Worm (Caenorhabditis elegans) whole organism, young adult: ENCODE measurements around the gene T10H9.1.

Experiments used
- C17E4.6 ChIP-seq: fragments of 200-800 bp; sonication (Bioruptor generic); IDR thresholded peaks from 2 replicates; pipeline ENCODE4 v1.3.6; 2022; ENCODE audit warnings: missing genetic modification reagents, missing genetic modification characterization, missing compliant biosample characterization
- D2030.7 ChIP-seq: fragments of 200-800 bp; sonication (Bioruptor generic); IDR thresholded peaks from 2 replicates; pipeline ENCODE4 v1.3.6; 2022; ENCODE audit warnings: missing genetic modification reagents, missing genetic modification characterization, missing compliant biosample characterization
- F22D6.2 ChIP-seq: sonication (generic microtip); optimal IDR thresholded peaks from 2 replicates; lab custom pipeline; 2016; ENCODE audit warnings: mild to moderate bottlenecking, missing genetic modification characterization, missing compliant biosample characterization
- F23B12.7 ChIP-seq: sonication (generic microtip); optimal IDR thresholded peaks from 2 replicates; lab custom pipeline; 2017; ENCODE audit warnings: missing genetic modification characterization, mild to moderate bottlenecking, missing compliant biosample characterization, antibody characterized with exemption, moderate library complexity; ENCODE audit not compliant: insufficient read depth
- F39B2.1 ChIP-seq: fragments of 200-800 bp; sonication (Bioruptor generic); IDR thresholded peaks from 2 replicates; pipeline ENCODE4 v1.3.6; 2022; ENCODE audit warnings: missing genetic modification reagents, missing genetic modification characterization, missing compliant biosample characterization
- F49E8.2 ChIP-seq: sonication (generic microtip); optimal IDR thresholded peaks from 3 replicates; lab custom pipeline; 2017; ENCODE audit warnings: missing genetic modification characterization, mild to moderate bottlenecking, missing compliant biosample characterization, antibody characterized with exemption, moderate library complexity; ENCODE audit not compliant: insufficient read depth
- F55B11.4 ChIP-seq: sonication (generic microtip); optimal IDR thresholded peaks from 2 replicates; lab custom pipeline; 2016; ENCODE audit warnings: missing compliant biosample characterization, missing genetic modification characterization, borderline replicate concordance; ENCODE audit not compliant: insufficient read depth
- Y53F4B.3 ChIP-seq: fragments of 200-800 bp; sonication (Bioruptor generic); IDR thresholded peaks from 2 replicates; pipeline ENCODE4 v1.3.6; 2022; ENCODE audit warnings: missing genetic modification reagents, missing genetic modification characterization, missing compliant biosample characterization
- Y53G8AR.9 ChIP-seq: fragments of 200-800 bp; sonication (Bioruptor generic); conservative IDR thresholded peaks from 2 replicates; pipeline ENCODE4 v1.3.6; 2022; ENCODE audit warnings: missing genetic modification reagents, missing genetic modification characterization, missing compliant biosample characterization
- Y67H2A.10 ChIP-seq: fragments of 200-800 bp; sonication (Bioruptor generic); conservative IDR thresholded peaks from 2 replicates; pipeline ENCODE4 v1.3.6; 2022; ENCODE audit warnings: missing genetic modification reagents, missing genetic modification characterization, missing compliant biosample characterization
- ZK185.1 ChIP-seq: sonication (generic microtip); optimal IDR thresholded peaks from 2 replicates; lab custom pipeline; 2016; ENCODE audit warnings: mild to moderate bottlenecking, missing genetic modification characterization, missing compliant biosample characterization; ENCODE audit not compliant: poor library complexity, severe bottlenecking
- akir-1 ChIP-seq: fragments of 200-800 bp; sonication (Bioruptor generic); optimal IDR thresholded peaks from 2 replicates; lab custom pipeline; 2018; ENCODE audit warnings: mild to moderate bottlenecking, missing genetic modification characterization, moderate library complexity, missing compliant biosample characterization
- aptf-3 ChIP-seq: fragments of 200-800 bp; sonication (Bioruptor generic); IDR thresholded peaks from 2 replicates; pipeline ENCODE4 v1.3.6; 2022; ENCODE audit warnings: missing genetic modification characterization, missing compliant biosample characterization
- atf-7 ChIP-seq: sonication (generic microtip); optimal IDR thresholded peaks from 2 replicates; lab custom pipeline; 2017; ENCODE audit warnings: mild to moderate bottlenecking, missing genetic modification characterization, missing compliant biosample characterization
- athp-1 ChIP-seq: sonication (generic microtip); optimal IDR thresholded peaks from 2 replicates; lab custom pipeline; 2017; ENCODE audit warnings: mild to moderate bottlenecking, missing genetic modification characterization, missing compliant biosample characterization
- attf-5 ChIP-seq: fragments of 200-800 bp; sonication (Bioruptor generic); optimal IDR thresholded peaks from 2 replicates; lab custom pipeline; 2018; ENCODE audit warnings: mild to moderate bottlenecking, missing genetic modification characterization, missing compliant biosample characterization
- cebp-1 ChIP-seq, 2 experiments: fragments of 200-800 bp in 1 of 2; sonication (Bioruptor generic) in 1 of 2; sonication (generic microtip) in 1 of 2; IDR thresholded peaks in 1 of 2; optimal IDR thresholded peaks in 1 of 2; 2 replicates each; pipeline versions ENCODE4 v1.3.6 to Lab custom; 2017 to 2022; ENCODE audit warnings: missing compliant biosample characterization in 2 of 2, missing genetic modification characterization in 2 of 2, mild to moderate bottlenecking in 1 of 2, missing genetic modification reagents in 1 of 2, moderate library complexity in 1 of 2
- cebp-2 ChIP-seq: fragments of 200-800 bp; sonication (Bioruptor generic); IDR thresholded peaks from 2 replicates; pipeline ENCODE4 v1.3.6; 2022; ENCODE audit warnings: missing genetic modification characterization, missing compliant biosample characterization
- ceh-100 ChIP-seq: fragments of 200-800 bp; sonication (Bioruptor generic); IDR thresholded peaks from 2 replicates; pipeline ENCODE4 v1.3.6; 2022; ENCODE audit warnings: missing genetic modification reagents, missing genetic modification characterization, missing compliant biosample characterization
- ceh-91 ChIP-seq: fragments of 200-800 bp; sonication (Bioruptor generic); IDR thresholded peaks from 2 replicates; pipeline ENCODE4 v1.3.6; 2022; ENCODE audit warnings: missing genetic modification reagents, missing genetic modification characterization, missing compliant biosample characterization
- chd-7 ChIP-seq: sonication (generic microtip); optimal IDR thresholded peaks from 2 replicates; lab custom pipeline; 2016; ENCODE audit warnings: mild to moderate bottlenecking, missing genetic modification characterization, moderate library complexity, missing compliant biosample characterization
- dpl-1 ChIP-seq: fragments of 150-350 bp; optimal IDR thresholded peaks from 2 replicates; lab custom pipeline; 2014; ENCODE audit warnings: missing biosample characterization, missing genetic modification reagents, missing genetic modification characterization
- ekl-4 ChIP-seq: fragments of 200-800 bp; sonication (Bioruptor generic); IDR thresholded peaks from 2 replicates; pipeline ENCODE4 v1.3.6; 2022; ENCODE audit warnings: missing genetic modification reagents, missing genetic modification characterization, missing compliant biosample characterization
- hlh-12 ChIP-seq: sonication (generic microtip); optimal IDR thresholded peaks from 2 replicates; lab custom pipeline; 2016; ENCODE audit warnings: missing genetic modification characterization, missing compliant biosample characterization
- let-526 ChIP-seq: fragments of 200-800 bp; sonication (Bioruptor generic); IDR thresholded peaks from 2 replicates; pipeline ENCODE4 v1.3.6; 2022; ENCODE audit warnings: missing genetic modification reagents, missing genetic modification characterization, missing compliant biosample characterization
- lin-35 ChIP-seq, 3 experiments: fragments of 150-350 bp in 2 of 3; sonication (generic microtip) in 1 of 3; optimal IDR thresholded peaks; 2 replicates each; lab custom pipeline; 2014 to 2018; ENCODE audit warnings: missing biosample characterization in 3 of 3, missing genetic modification characterization in 3 of 3, missing genetic modification reagents in 3 of 3
- lin-40 ChIP-seq: sonication (generic microtip); optimal IDR thresholded peaks from 2 replicates; lab custom pipeline; 2016; ENCODE audit warnings: missing genetic modification characterization, mild to moderate bottlenecking, missing compliant biosample characterization, missing genotype, missing genetic modification reagents
- lin-54 ChIP-seq: fragments of 200-800 bp; sonication (Bioruptor generic); optimal IDR thresholded peaks from 2 replicates; lab custom pipeline; 2018; ENCODE audit warnings: mild to moderate bottlenecking, missing genetic modification characterization, missing compliant biosample characterization
- lir-1 ChIP-seq: fragments of 200-800 bp; sonication (Bioruptor generic); conservative IDR thresholded peaks from 2 replicates; pipeline ENCODE4 v1.3.6; 2022; ENCODE audit warnings: missing genetic modification reagents, missing genetic modification characterization, missing compliant biosample characterization
- madf-6 ChIP-seq: fragments of 200-800 bp; sonication (Bioruptor generic); IDR thresholded peaks from 2 replicates; pipeline ENCODE4 v1.3.6; 2022; ENCODE audit warnings: missing genetic modification reagents, missing genetic modification characterization, missing compliant biosample characterization
- madf-8 ChIP-seq: fragments of 200-800 bp; sonication (Bioruptor generic); conservative IDR thresholded peaks from 2 replicates; pipeline ENCODE4 v1.3.6; 2022; ENCODE audit warnings: missing genetic modification reagents, missing genetic modification characterization, missing compliant biosample characterization
- mcd-1 ChIP-seq: fragments of 200-800 bp; sonication (Bioruptor generic); IDR thresholded peaks from 2 replicates; pipeline ENCODE4 v1.3.6; 2022; ENCODE audit warnings: missing genetic modification reagents, missing genetic modification characterization, missing compliant biosample characterization
- mel-28 ChIP-seq: sonication (generic microtip); optimal IDR thresholded peaks from 2 replicates; lab custom pipeline; 2016; ENCODE audit warnings: borderline replicate concordance, mild to moderate bottlenecking, missing genetic modification characterization, missing compliant biosample characterization
- nfya-1 ChIP-seq: sonication (generic microtip); optimal IDR thresholded peaks from 2 replicates; lab custom pipeline; 2017; ENCODE audit warnings: antibody characterized with exemption, missing compliant biosample characterization, missing genetic modification characterization, borderline replicate concordance; ENCODE audit not compliant: insufficient read depth
- nfyb-1 ChIP-seq: fragments of 200-800 bp; sonication (Bioruptor generic); IDR thresholded peaks from 2 replicates; pipeline ENCODE4 v1.3.6; 2022; ENCODE audit warnings: missing genetic modification reagents, missing genetic modification characterization, missing compliant biosample characterization
- nhr-179 ChIP-seq: sonication (generic microtip); optimal IDR thresholded peaks from 2 replicates; lab custom pipeline; 2016; ENCODE audit warnings: mild to moderate bottlenecking, missing genetic modification characterization, missing compliant biosample characterization
- nhr-80 ChIP-seq: sonication (generic microtip); optimal IDR thresholded peaks from 2 replicates; lab custom pipeline; 2016; ENCODE audit warnings: missing genetic modification characterization, missing compliant biosample characterization
- snpc-1.1 ChIP-seq: sonication (generic microtip); optimal IDR thresholded peaks from 2 replicates; lab custom pipeline; 2017; ENCODE audit warnings: missing genetic modification characterization, mild to moderate bottlenecking, missing compliant biosample characterization, antibody characterized with exemption, moderate library complexity, missing genotype, missing genetic modification reagents; ENCODE audit not compliant: insufficient read depth
- snpc-4 ChIP-seq, 5 experiments: fragments of 150-350 bp in 1 of 5; sonication (generic microtip) in 4 of 5; optimal IDR thresholded peaks; 2 replicates each; lab custom pipeline; 2014 to 2018; ENCODE audit warnings: missing genetic modification characterization in 5 of 5, missing biosample characterization in 3 of 5, antibody characterized with exemption in 2 of 5, mild to moderate bottlenecking in 2 of 5, missing compliant biosample characterization in 2 of 5, missing genotype in 2 of 5, moderate library complexity in 2 of 5, missing genetic modification reagents in 1 of 5
- unc-130 ChIP-seq: sonication (generic microtip); optimal IDR thresholded peaks from 2 replicates; lab custom pipeline; 2016; ENCODE audit warnings: missing genetic modification reagents, missing genetic modification characterization, missing compliant biosample characterization
- unc-62 ChIP-seq: fragments of 150-350 bp; optimal IDR thresholded peaks from 2 replicates; lab custom pipeline; 2014; ENCODE audit warnings: missing biosample characterization, missing genetic modification reagents, missing genetic modification characterization
- zfh-2 ChIP-seq: fragments of 200-800 bp; sonication (Bioruptor generic); conservative IDR thresholded peaks from 2 replicates; pipeline ENCODE4 v1.3.6; 2022; ENCODE audit warnings: missing genetic modification reagents, missing genetic modification characterization, missing compliant biosample characterization
- zim-3 ChIP-seq: sonication (generic microtip); optimal IDR thresholded peaks from 2 replicates; lab custom pipeline; 2017; ENCODE audit warnings: mild to moderate bottlenecking, missing genetic modification characterization, moderate library complexity, missing compliant biosample characterization
- ztf-26 ChIP-seq: sonication (generic microtip); optimal IDR thresholded peaks from 2 replicates; lab custom pipeline; 2017; ENCODE audit warnings: missing genetic modification characterization, missing compliant biosample characterization
- ztf-3 ChIP-seq: fragments of 200-800 bp; sonication (Bioruptor generic); optimal IDR thresholded peaks from 2 replicates; lab custom pipeline; 2018; ENCODE audit warnings: mild to moderate bottlenecking, missing genetic modification characterization, missing compliant biosample characterization

The T10H9.1 gene

ce11 chrV:6655174-6655573, 5.8 kb downstream of the T10H9.1 start, which contains the start of gene syx-18 (continued):
- no peak for TF ChIP-seq zfh-2 (GFP tag; lab: Robert Waterston, UW)
- no peak for TF ChIP-seq snpc-1.1 (tag; lab: Kevin White, UChicago)
- no peak for TF ChIP-seq mel-28
- TF ChIP-seq mcd-1 (GFP tag; lab: Robert Waterston, UW): no peak
- TF ChIP-seq let-526 (GFP tag; lab: Robert Waterston, UW): no peak
- TF ChIP-seq lin-35 (GFP tag; optimal IDR thresholded peaks at IDR 0.05; lab: Kevin White, UChicago): peak in 2 of 3 experiments; percentile 33 to 43
- TF ChIP-seq madf-8 (GFP tag; lab: Robert Waterston, UW): no peak
- TF ChIP-seq ceh-100 (GFP tag; lab: Robert Waterston, UW): no peak
- TF ChIP-seq F49E8.2 (tag; lab: Kevin White, UChicago): no peak
- TF ChIP-seq athp-1: peak; percentile 63
- 0 out of 2 replicates have a peak, but pooled peaks have one; percentile 9 for TF ChIP-seq F39B2.1
- TF ChIP-seq Y53F4B.3 (GFP tag; lab: Robert Waterston, UW): no peak
- 0 out of 2 replicates have a peak, but pooled peaks have one; percentile 26 for TF ChIP-seq D2030.7 (GFP tag; lab: Robert Waterston, UW)
- no peak for TF ChIP-seq attf-5 (GFP tag; lab: Kevin White, UChicago)
- no peak for TF ChIP-seq akir-1
- no peak for TF ChIP-seq ZK185.1 (tag; lab: Kevin White, UChicago)
- TF ChIP-seq C17E4.6: no peak
- no peak for TF ChIP-seq chd-7 (tag; lab: Kevin White, UChicago)
- no peak for TF ChIP-seq zim-3 (tag; lab: Kevin White, UChicago)
- TF ChIP-seq ceh-91: no peak

ce11 chrV:6656451-6657115, 7.2 kb downstream of the T10H9.1 start, which contains the start of gene snb-1:
TSS of gene snb-1 (minus strand) at chrV:6656501.
- TF ChIP-seq snpc-4 (GFP tag; optimal IDR thresholded peaks at IDR 0.05; lab: Kevin White, UChicago): no peak
- TF ChIP-seq snpc-4 (tag; optimal IDR thresholded peaks at IDR 0.05; lab: Kevin White, UChicago): peak in 3 of 4 experiments; percentile 29 to 78 (median 38)
- no peak for TF ChIP-seq ekl-4 (GFP tag; lab: Robert Waterston, UW)
- no peak for TF ChIP-seq nfya-1
- no peak for TF ChIP-seq Y67H2A.10 (GFP tag; lab: Robert Waterston, UW)
- TF ChIP-seq lir-1 (GFP tag; lab: Robert Waterston, UW): no peak
- TF ChIP-seq attf-5 (GFP tag; lab: Kevin White, UChicago): peak; percentile 97
- no peak for TF ChIP-seq dpl-1
- TF ChIP-seq cebp-1 (GFP tag; IDR thresholded peaks at IDR 0.05; lab: Robert Waterston, UW): peak; percentile 99
- TF ChIP-seq cebp-1 (tag; optimal IDR thresholded peaks at IDR 0.05; lab: Kevin White, UChicago): peak; percentile 100
- no peak for TF ChIP-seq unc-130 (GFP tag; lab: Kevin White, UChicago)
- TF ChIP-seq nfyb-1 (GFP tag; lab: Robert Waterston, UW): peak; percentile 43; the same call in 1 of the 2 replicates
- TF ChIP-seq ztf-3: no peak
- peak; percentile 66 for TF ChIP-seq athp-1
- peak; percentile 20 for TF ChIP-seq F23B12.7 (tag; lab: Kevin White, UChicago)
- no peak for TF ChIP-seq F55B11.4
- no peak for TF ChIP-seq aptf-3 (GFP tag; lab: Robert Waterston, UW)
- no peak for TF ChIP-seq unc-62 (GFP tag; lab: Kevin White, UChicago)
- TF ChIP-seq ztf-26 (tag; lab: Kevin White, UChicago): peak; percentile 16
- TF ChIP-seq madf-6 (GFP tag; lab: Robert Waterston, UW): no peak
- no peak for TF ChIP-seq F22D6.2
- peak; percentile 73 for TF ChIP-seq lin-40
- no peak for TF ChIP-seq cebp-2 (GFP tag; lab: Robert Waterston, UW)
- TF ChIP-seq lin-54 (GFP tag; lab: Kevin White, UChicago): peak; percentile 11
- TF ChIP-seq Y53G8AR.9 (GFP tag; lab: Robert Waterston, UW): no peak
- TF ChIP-seq hlh-12 (tag; lab: Kevin White, UChicago): no peak
- no peak for TF ChIP-seq atf-7 (tag; lab: Kevin White, UChicago)
- peak; percentile 2 for TF ChIP-seq nhr-80 (tag; lab: Kevin White, UChicago)
- no peak for TF ChIP-seq nhr-179 (tag; lab: Kevin White, UChicago)
